Fruit fly (Drosophila melanogaster): ENCODE results near the gene CG32276.

Gene CG32276

DNA sequence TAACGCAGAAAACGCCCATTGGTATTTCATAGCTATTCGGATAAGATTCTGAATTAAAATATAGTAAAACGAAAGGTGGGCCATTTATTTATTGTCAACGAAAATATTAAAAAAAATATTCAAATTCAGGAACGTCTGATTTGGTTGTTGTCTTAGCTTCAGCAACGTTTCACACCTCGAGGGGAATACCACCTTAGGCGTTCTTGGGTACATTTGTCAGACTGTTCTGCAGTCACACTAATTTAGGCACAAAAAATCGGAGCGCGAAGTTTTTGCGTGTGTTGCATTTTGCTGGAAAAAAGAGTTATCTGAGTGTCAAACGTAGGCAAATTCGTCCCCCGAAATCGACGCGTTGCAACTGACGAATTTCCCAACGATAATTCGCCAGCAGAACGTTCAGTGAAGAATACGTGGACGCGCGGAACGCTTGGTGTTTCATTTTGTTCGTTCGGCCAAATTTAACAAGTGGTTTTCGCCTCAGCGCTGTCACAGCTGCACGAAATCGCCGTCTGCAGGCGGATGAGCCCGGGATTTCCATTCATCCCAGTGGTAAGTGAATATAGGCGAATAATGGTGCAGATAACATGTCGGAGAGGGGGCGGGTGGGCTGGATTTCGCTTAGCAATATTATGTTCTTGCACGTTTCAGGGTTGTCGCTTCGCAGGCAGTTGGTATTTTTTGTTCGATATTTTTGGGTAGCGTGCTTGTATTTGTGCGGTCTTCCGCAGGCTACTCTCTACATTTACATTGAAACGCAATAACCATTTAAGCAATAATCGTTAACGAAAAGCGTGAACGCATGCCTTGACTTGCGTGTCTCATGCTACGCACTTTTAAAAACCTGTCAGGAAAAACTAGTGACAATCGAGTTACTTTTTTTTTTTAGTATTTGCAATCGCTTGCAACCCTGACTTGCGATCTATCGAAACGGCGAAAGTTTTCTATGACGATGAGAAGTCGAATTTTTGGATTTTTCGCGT, 26.2 kb upstream of the CG32276 start, which contains the start of gene Larp4B:
Gene Larp4B, plus strand, starts transcription at position 99 of the 980 bp plus-strand sequence.
- TF ChIP-seq pan (optimal IDR thresholded peaks at IDR 0.05) (no peak), brk (GFP tag; optimal IDR thresholded peaks at IDR 0.05) (no peak), Vsx2 (GFP tag; optimal IDR thresholded peaks at IDR 0.05; ENCODE audit: partially characterized antibody) (no peak), HLH106 (tag; optimal IDR thresholded peaks at IDR 0.05) (no peak), usp (GFP tag; optimal IDR thresholded peaks at IDR 0.05) (no peak), Myc (optimal IDR thresholded peaks at IDR 0.05) (no peak), lola (GFP tag; optimal IDR thresholded peaks at IDR 0.05) (no peak), Hr83 (GFP tag; optimal IDR thresholded peaks at IDR 0.05; ENCODE audit: poor library complexity, severe bottlenecking) (no peak), br (GFP tag; optimal IDR thresholded peaks at IDR 0.05) (no peak), Mio (GFP tag; optimal IDR thresholded peaks at IDR 0.05) (no peak), fru (GFP tag; optimal IDR thresholded peaks at IDR 0.05) (no peak), sv (GFP tag; optimal IDR thresholded peaks at IDR 0.05) (no peak), foxo (GFP tag; optimal IDR thresholded peaks at IDR 0.05) (peak in 1 of 2 experiments; percentile 17), N (GFP tag; optimal IDR thresholded peaks at IDR 0.05) (no peak), Hnf4 (GFP tag; optimal IDR thresholded peaks at IDR 0.05) (no peak), dsf (GFP tag; optimal IDR thresholded peaks at IDR 0.05; ENCODE audit: borderline replicate concordance) (no peak), CrebA (GFP tag; optimal IDR thresholded peaks at IDR 0.05; ENCODE audit: borderline replicate concordance) (no peak), Rel (GFP tag; optimal IDR thresholded peaks at IDR 0.05) (no peak), Rel (tag; optimal IDR thresholded peaks at IDR 0.05) (peak; percentile 97), psq (GFP tag; optimal IDR thresholded peaks at IDR 0.05) (no peak), jim (GFP tag; optimal IDR thresholded peaks at IDR 0.05) (no peak), Dfd (GFP tag; optimal IDR thresholded peaks at IDR 0.05) (no peak), Hr78 (GFP tag; optimal IDR thresholded peaks at IDR 0.05) (no peak), OdsH (GFP tag; optimal IDR thresholded peaks at IDR 0.05) (no peak), rgr (GFP tag; optimal IDR thresholded peaks at IDR 0.05) (peak; percentile 36), ey (GFP tag; optimal IDR thresholded peaks at IDR 0.05) (no peak), Dif (GFP tag; optimal IDR thresholded peaks at IDR 0.05; ENCODE audit: partially characterized antibody) (no peak), h (GFP tag; optimal IDR thresholded peaks at IDR 0.05) (peak; percentile 13), Jra (GFP tag; optimal IDR thresholded peaks at IDR 0.05) (peak; percentile 27), tai (GFP tag; optimal IDR thresholded peaks at IDR 0.05) (no peak), CG9705 (GFP tag; optimal IDR thresholded peaks at IDR 0.05) (no peak), dl (GFP tag; optimal IDR thresholded peaks at IDR 0.05; ENCODE audit: insufficient read depth in 1 of 2, partially characterized antibody in 2 of 2) (no peak), Abd-B (GFP tag; optimal IDR thresholded peaks at IDR 0.05) (no peak), CG32264 (GFP tag; optimal IDR thresholded peaks at IDR 0.05) (no peak), sage (GFP tag; optimal IDR thresholded peaks at IDR 0.05) (no peak), Sp1 (GFP tag; optimal IDR thresholded peaks at IDR 0.05) (peak; percentile 6), dmrt93B (GFP tag; optimal IDR thresholded peaks at IDR 0.05) (no peak), woc (GFP tag; optimal IDR thresholded peaks at IDR 0.05) (no peak), GATAd (GFP tag; optimal IDR thresholded peaks at IDR 0.05) (no peak)

DNA sequence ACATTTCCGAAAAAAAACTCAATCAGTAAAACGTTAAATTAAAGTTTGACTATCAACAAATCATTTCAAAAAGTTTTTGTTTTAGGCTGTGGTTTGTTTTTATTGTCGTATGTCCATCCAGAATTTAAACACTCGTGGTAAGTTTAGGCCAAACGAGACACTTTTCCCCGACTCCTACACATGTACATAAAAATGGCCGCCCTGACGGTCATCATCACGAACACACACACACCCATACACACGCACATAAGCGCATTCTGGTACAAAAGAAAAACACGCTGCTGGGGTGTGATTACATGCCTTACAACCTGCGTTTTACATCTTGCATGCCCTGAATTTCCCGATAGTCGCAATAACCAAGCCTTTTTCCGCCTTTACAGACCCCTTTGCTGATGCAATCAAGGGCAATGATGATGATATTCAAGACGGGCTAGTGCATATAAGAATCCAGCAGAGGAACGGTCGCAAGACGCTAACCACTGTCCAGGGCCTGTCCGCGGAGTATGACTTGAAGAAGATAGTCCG, 24.6 kb upstream of the CG32276 start:
- TF ChIP-seq Myc (optimal IDR thresholded peaks at IDR 0.05) (no peak), psq (GFP tag; optimal IDR thresholded peaks at IDR 0.05) (no peak), CG9705 (GFP tag; optimal IDR thresholded peaks at IDR 0.05) (no peak), sv (GFP tag; optimal IDR thresholded peaks at IDR 0.05) (no peak), tai (GFP tag; optimal IDR thresholded peaks at IDR 0.05) (no peak), Dfd (GFP tag; optimal IDR thresholded peaks at IDR 0.05) (no peak), jim (GFP tag; optimal IDR thresholded peaks at IDR 0.05) (no peak), Jra (GFP tag; optimal IDR thresholded peaks at IDR 0.05) (no peak)
